Worm (Caenorhabditis elegans): Measurements from ENCODE around the gene T04A8.7.

- no peak for TF ChIP-seq elt-3 (tag; optimal IDR thresholded peaks at IDR 0.05)
- no peak for TF ChIP-seq unc-62 (GFP tag; optimal IDR thresholded peaks at IDR 0.05)
- no peak for TF ChIP-seq sem-2 (GFP tag; optimal IDR thresholded peaks at IDR 0.05)
- no peak for TF ChIP-seq nhr-2 (tag; optimal IDR thresholded peaks at IDR 0.05)
- no peak for TF ChIP-seq nhr-28 (tag; optimal IDR thresholded peaks at IDR 0.05)
- no peak for TF ChIP-seq unc-39 (tag; optimal IDR thresholded peaks at IDR 0.05)
- no peak for TF ChIP-seq ceh-43 (GFP tag; optimal IDR thresholded peaks at IDR 0.05)
- TF ChIP-seq ham-2 (GFP tag; optimal IDR thresholded peaks at IDR 0.05) = no peak
- TF ChIP-seq elt-1 (tag; optimal IDR thresholded peaks at IDR 0.05; ENCODE audit: borderline replicate concordance, insufficient read depth) = no peak
- no peak for TF ChIP-seq bed-3 (GFP tag; optimal IDR thresholded peaks at IDR 0.05)
- TF ChIP-seq pha-4 (tag; optimal IDR thresholded peaks at IDR 0.05) = no peak
- no peak for TF ChIP-seq ceh-39 (tag; optimal IDR thresholded peaks at IDR 0.05)
- TF ChIP-seq mep-1 (tag; optimal IDR thresholded peaks at IDR 0.05) = no peak
These were observed 15.1 kb upstream of the T04A8.7 start, which contains the start of gene srg-11 for ce11 chrIII:4679963-4680484.

Measured in whole organism, mixed stage, embryonic.